Worm (Caenorhabditis elegans): ENCODE measurements around the gene F21D9.3.

DNA sequence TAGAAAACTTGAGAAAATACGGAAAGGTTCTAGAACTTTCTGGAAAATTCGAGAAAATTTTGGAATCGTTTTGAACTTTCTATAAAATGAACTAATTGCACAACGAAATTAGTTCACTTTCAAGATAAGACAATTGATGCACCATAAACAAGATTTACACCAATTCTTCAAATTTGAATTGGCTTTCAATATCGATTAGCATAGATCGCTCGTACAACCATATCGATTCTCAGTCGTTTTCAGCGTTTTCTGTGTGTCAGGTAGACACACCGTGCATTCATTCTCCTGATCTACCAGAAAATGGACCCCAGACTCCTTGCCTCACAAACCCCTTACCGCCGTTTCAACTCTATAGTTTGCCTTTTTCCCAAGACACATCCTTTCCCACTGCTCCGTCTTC lies 24.8 kb upstream of the F21D9.3 start, which contains the start of gene fbxb-117:
- TF ChIP-seq unc-39 (tag; optimal IDR thresholded peaks at IDR 0.05) (no peak), ztf-4 (tag; optimal IDR thresholded peaks at IDR 0.05) (no peak), unc-62 (GFP tag; optimal IDR thresholded peaks at IDR 0.05) (no peak), sea-2 (GFP tag; optimal IDR thresholded peaks at IDR 0.05) (no peak), pqm-1 (tag; optimal IDR thresholded peaks at IDR 0.05) (no peak), ama-1 (optimal IDR thresholded peaks at IDR 0.05) (no peak), pha-4 (tag; optimal IDR thresholded peaks at IDR 0.05) (no peak), fkh-10 (GFP tag; optimal IDR thresholded peaks at IDR 0.05) (no peak), nhr-237 (tag; optimal IDR thresholded peaks at IDR 0.05) (no peak)
